Fruit fly (Drosophila melanogaster): ENCODE data around the gene COX5A.

Gene COX5A

DNA sequence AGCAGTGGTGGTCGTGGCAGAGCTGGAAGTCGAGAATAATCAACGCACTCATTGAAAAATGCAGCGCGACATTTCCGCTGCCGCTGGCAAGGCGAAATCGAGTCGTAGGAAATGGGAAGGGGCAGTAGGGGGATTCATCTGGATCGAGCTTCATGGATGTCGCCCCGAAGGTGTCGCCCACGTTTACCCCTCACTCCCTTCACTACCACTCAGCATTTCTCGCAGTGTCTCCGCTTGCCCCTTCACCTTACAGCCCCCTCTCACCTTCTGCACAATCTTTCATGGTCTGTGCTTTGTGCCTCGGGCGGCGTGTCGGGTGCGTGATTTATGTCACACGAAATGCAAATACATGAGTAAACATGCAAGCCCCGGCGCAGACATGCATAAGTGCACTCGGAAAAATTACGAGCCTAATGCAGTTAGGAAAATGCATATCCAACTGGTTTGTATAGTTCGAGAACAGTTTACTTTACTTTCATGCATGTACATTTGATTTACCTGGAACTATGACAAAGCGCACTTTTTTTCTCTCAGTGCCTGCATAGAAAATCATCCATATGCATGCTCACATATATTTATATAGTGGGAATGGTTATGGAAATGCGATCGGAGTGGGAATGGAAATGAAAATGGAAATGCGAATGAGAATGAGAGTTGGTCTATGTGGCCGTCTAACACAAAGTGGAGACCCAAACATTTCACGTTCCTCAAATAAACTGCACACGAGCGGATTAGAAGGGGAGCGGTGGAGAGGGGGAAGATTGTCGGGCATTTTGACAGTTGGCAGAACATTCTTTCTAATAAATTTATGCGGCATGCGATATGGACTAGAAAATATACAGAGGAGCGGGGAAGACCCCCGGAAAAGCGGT is 30.5 kb downstream of the COX5A start (continued):
- peak; percentile 76 for TF ChIP-seq CG18599 (GFP tag; optimal IDR thresholded peaks at IDR 0.05)
- no peak for TF ChIP-seq GATAe (GFP tag; conservative IDR thresholded peaks at IDR 0.05)
- peak; percentile 80 for TF ChIP-seq esg (GFP tag; conservative IDR thresholded peaks at IDR 0.05)
- TF ChIP-seq CG6854 (GFP tag; optimal IDR thresholded peaks at IDR 0.05): peak; percentile 40
- TF ChIP-seq CG3065 (GFP tag; optimal IDR thresholded peaks at IDR 0.05): peak; percentile 86
- peak; percentile 62 for TF ChIP-seq Jarid2 (GFP tag; optimal IDR thresholded peaks at IDR 0.05)
- TF ChIP-seq NK7.1 (GFP tag; optimal IDR thresholded peaks at IDR 0.05): peak; percentile 81
- TF ChIP-seq CG34376 (GFP tag; optimal IDR thresholded peaks at IDR 0.05): no peak
- TF ChIP-seq CG10979 (tag; optimal IDR thresholded peaks at IDR 0.05): peak; percentile 95
- peak; percentile 86 for TF ChIP-seq ssp (GFP tag; IDR thresholded peaks at IDR 0.05)
- TF ChIP-seq Doc2 (GFP tag; IDR thresholded peaks at IDR 0.05): no peak
- peak; percentile 63 for TF ChIP-seq CG7372 (GFP tag; IDR thresholded peaks at IDR 0.05)
- no peak for TF ChIP-seq ato (GFP tag; IDR thresholded peaks at IDR 0.05; ENCODE audit: partially characterized antibody)
- peak; percentile 80; the same call in 2 of the 3 replicates for TF ChIP-seq CG3726 (GFP tag; IDR thresholded peaks at IDR 0.05)
- TF ChIP-seq CG33557 (GFP tag; optimal IDR thresholded peaks at IDR 0.05): peak; percentile 73
- TF ChIP-seq CG17829 (tag; optimal IDR thresholded peaks at IDR 0.05): peak; percentile 93
- peak; percentile 87 for TF ChIP-seq twi (tag; optimal IDR thresholded peaks at IDR 0.05)
- TF ChIP-seq chn (GFP tag; optimal IDR thresholded peaks at IDR 0.05): peak; percentile 93
- peak; percentile 79 for TF ChIP-seq CG11723 (GFP tag; optimal IDR thresholded peaks at IDR 0.05)
- peak; percentile 69 for TF ChIP-seq CG15269 (tag; optimal IDR thresholded peaks at IDR 0.05)
- peak; percentile 88 for TF ChIP-seq ems (GFP tag; optimal IDR thresholded peaks at IDR 0.05)
- TF ChIP-seq Ravus (GFP tag; IDR thresholded peaks at IDR 0.05): peak; percentile 35; the same call in 1 of the 2 replicates
- peak; percentile 83 for TF ChIP-seq CG7357 (GFP tag; IDR thresholded peaks at IDR 0.05)
- peak; percentile 89 for TF ChIP-seq H15 (GFP tag; IDR thresholded peaks at IDR 0.05)
- TF ChIP-seq CG14667 (GFP tag; IDR thresholded peaks at IDR 0.05): peak; percentile 80
- peak; percentile 86 for TF ChIP-seq Mrtf (GFP tag; IDR thresholded peaks at IDR 0.05)
- peak; percentile 54; the same call in 1 of the 2 replicates for TF ChIP-seq slbo (GFP tag; IDR thresholded peaks at IDR 0.05)
- peak; percentile 82 for TF ChIP-seq CG12236 (GFP tag; optimal IDR thresholded peaks at IDR 0.05)
- peak; percentile 88 for TF ChIP-seq tio (GFP tag; optimal IDR thresholded peaks at IDR 0.05)
- peak; percentile 36; the same call in 1 of the 2 replicates for TF ChIP-seq NFAT (GFP tag; IDR thresholded peaks at IDR 0.05)
- TF ChIP-seq Nf-YC (tag; optimal IDR thresholded peaks at IDR 0.05): peak; percentile 25
- TF ChIP-seq Bteb2 (GFP tag; optimal IDR thresholded peaks at IDR 0.05): peak; percentile 63
- TF ChIP-seq gsb (GFP tag; IDR thresholded peaks at IDR 0.05): no peak
- TF ChIP-seq inv (GFP tag; IDR thresholded peaks at IDR 0.05; ENCODE audit: partially characterized antibody): no peak
- TF ChIP-seq Chrac-16 (GFP tag; optimal IDR thresholded peaks at IDR 0.05): peak; percentile 77
- TF ChIP-seq CG7839 (tag; optimal IDR thresholded peaks at IDR 0.05): peak; percentile 92
- no peak for TF ChIP-seq luna (GFP tag; optimal IDR thresholded peaks at IDR 0.05)
- peak; percentile 90 for TF ChIP-seq ab (GFP tag; optimal IDR thresholded peaks at IDR 0.05)
- TF ChIP-seq Rx (GFP tag; IDR thresholded peaks at IDR 0.05): peak; percentile 92
- TF ChIP-seq fd3F (GFP tag; optimal IDR thresholded peaks at IDR 0.05): no peak
- TF ChIP-seq Hr3 (GFP tag; optimal IDR thresholded peaks at IDR 0.05): peak; percentile 87
- peak; percentile 88 for TF ChIP-seq repo (GFP tag; optimal IDR thresholded peaks at IDR 0.05)
- TF ChIP-seq E2f1 (GFP tag; IDR thresholded peaks at IDR 0.05): peak; percentile 88
- TF ChIP-seq ac (GFP tag; optimal IDR thresholded peaks at IDR 0.05): peak; percentile 44
- peak; percentile 81 for TF ChIP-seq dm (GFP tag; optimal IDR thresholded peaks at IDR 0.05)
- no peak for TF ChIP-seq Dll (GFP tag; IDR thresholded peaks at IDR 0.05; ENCODE audit: partially characterized antibody)
- peak; percentile 80 for TF ChIP-seq tx (GFP tag; optimal IDR thresholded peaks at IDR 0.05)
- peak; percentile 96 for TF ChIP-seq CG5953 (GFP tag; IDR thresholded peaks at IDR 0.05)
- no peak for TF ChIP-seq Sin3A (optimal IDR thresholded peaks at IDR 0.05)
- TF ChIP-seq CG9215 (GFP tag; IDR thresholded peaks at IDR 0.05): peak; percentile 66

Data from whole organism, embryonic.